Worm (Caenorhabditis elegans) whole organism, L1 larva: ENCODE measurements around the gene srlf-31.
A peak's percentile ranks its signal among the peaks of the same experiment; 100 is the strongest.

Experiments used
- C04F5.9 ChIP-seq: sonication (generic microtip); optimal IDR thresholded peaks from 2 replicates; lab custom pipeline; 2016; ENCODE audit warnings: missing genetic modification characterization, missing compliant biosample characterization
- aly-2 ChIP-seq: fragments of 150-350 bp; optimal IDR thresholded peaks from 2 replicates; lab custom pipeline; 2014; ENCODE audit warnings: missing biosample characterization, missing genetic modification characterization
- ceh-63 ChIP-seq: fragments of 200-800 bp; sonication (Bioruptor generic); optimal IDR thresholded peaks from 2 replicates; lab custom pipeline; 2018; ENCODE audit warnings: mild to moderate bottlenecking, missing genetic modification characterization, missing compliant biosample characterization
- ceh-8 ChIP-seq: fragments of 200-800 bp; sonication (Bioruptor generic); optimal IDR thresholded peaks from 2 replicates; lab custom pipeline; 2018; ENCODE audit warnings: mild to moderate bottlenecking, missing genetic modification characterization, moderate library complexity, missing compliant biosample characterization
- ceh-88 ChIP-seq: fragments of 200-800 bp; sonication (Bioruptor generic); IDR thresholded peaks from 2 replicates; pipeline ENCODE4 v1.3.6; 2022; ENCODE audit warnings: missing genetic modification characterization, missing compliant biosample characterization
- dpl-1 ChIP-seq, 3 experiments: fragments of 150-350 bp in 2 of 3; sonication (generic microtip) in 1 of 3; optimal IDR thresholded peaks; 2 replicates each; lab custom pipeline; 2014 to 2017; ENCODE audit warnings: missing biosample characterization in 3 of 3, missing genetic modification characterization in 3 of 3, missing genetic modification reagents in 3 of 3
- efl-1 ChIP-seq, 4 experiments: fragments of 150-350 bp; optimal IDR thresholded peaks in 3 of 4; peaks in 1 of 4; 1 replicate in 1 of 4; 2 replicates in 3 of 4; lab custom pipeline; 2014; ENCODE audit warnings: missing biosample characterization in 2 of 4, missing genetic modification characterization in 2 of 4, missing genetic modification reagents in 2 of 4
- egl-27 ChIP-seq, 2 experiments: fragments of 150-350 bp in 1 of 2; sonication (generic microtip); optimal IDR thresholded peaks; 3 replicates each; lab custom pipeline; 2017 to 2018; ENCODE audit warnings: missing biosample characterization in 2 of 2, missing genetic modification characterization in 2 of 2, missing genetic modification reagents in 2 of 2
- elt-2 ChIP-seq: sonication (generic microtip); optimal IDR thresholded peaks from 2 replicates; lab custom pipeline; 2016; ENCODE audit warnings: missing genetic modification characterization, mild to moderate bottlenecking, inconsistent platforms, missing compliant biosample characterization, missing genetic modification reagents
- fkh-4 ChIP-seq: sonication (generic microtip); optimal IDR thresholded peaks from 2 replicates; lab custom pipeline; 2016; ENCODE audit warnings: missing compliant biosample characterization, missing genetic modification characterization, borderline replicate concordance
- fkh-8 ChIP-seq: sonication (generic microtip); optimal IDR thresholded peaks from 2 replicates; lab custom pipeline; 2016; ENCODE audit warnings: mild to moderate bottlenecking, missing genetic modification characterization, missing compliant biosample characterization
- fos-1 ChIP-seq: fragments of 150-350 bp; optimal IDR thresholded peaks from 2 replicates; lab custom pipeline; 2014; ENCODE audit warnings: missing biosample characterization, missing genetic modification characterization
- grh-1 ChIP-seq: fragments of 200-800 bp; sonication (Bioruptor generic); IDR thresholded peaks from 2 replicates; pipeline ENCODE4 v1.3.6; 2022; ENCODE audit warnings: missing genetic modification reagents, missing genetic modification characterization, missing compliant biosample characterization
- hlh-17 ChIP-seq: fragments of 200-800 bp; sonication (Bioruptor generic); optimal IDR thresholded peaks from 2 replicates; lab custom pipeline; 2018; ENCODE audit warnings: missing genetic modification characterization, mild to moderate bottlenecking, missing compliant biosample characterization, moderate library complexity, borderline replicate concordance
- hlh-4 ChIP-seq: sonication (generic microtip); optimal IDR thresholded peaks from 2 replicates; lab custom pipeline; 2016; ENCODE audit warnings: mild to moderate bottlenecking, missing genetic modification characterization, missing compliant biosample characterization
- hpl-2 ChIP-seq: fragments of 150-350 bp; optimal IDR thresholded peaks from 2 replicates; lab custom pipeline; 2014; ENCODE audit warnings: missing biosample characterization, missing genetic modification reagents, missing genetic modification characterization
- isw-1 ChIP-seq: fragments of 200-800 bp; sonication (Bioruptor generic); IDR thresholded peaks from 2 replicates; pipeline ENCODE4 v1.3.6; 2022; ENCODE audit warnings: missing genetic modification characterization, missing compliant biosample characterization
- jun-1 ChIP-seq: fragments of 150-350 bp; optimal IDR thresholded peaks from 2 replicates; lab custom pipeline; 2014; ENCODE audit warnings: missing biosample characterization, missing genetic modification reagents, missing genetic modification characterization
- lin-13 ChIP-seq: fragments of 150-350 bp; optimal IDR thresholded peaks from 2 replicates; lab custom pipeline; 2014; ENCODE audit warnings: missing biosample characterization, missing genetic modification reagents, missing genetic modification characterization
- lin-39 ChIP-seq: fragments of 150-350 bp; optimal IDR thresholded peaks from 2 replicates; lab custom pipeline; 2014; ENCODE audit warnings: missing biosample characterization, missing genetic modification reagents, missing genetic modification characterization
- lir-3 ChIP-seq: sonication (generic microtip); optimal IDR thresholded peaks from 2 replicates; lab custom pipeline; 2016; ENCODE audit warnings: mild to moderate bottlenecking, missing genetic modification characterization, moderate library complexity, missing compliant biosample characterization; ENCODE audit not compliant: poor library complexity
- lsy-2 ChIP-seq, 2 experiments: fragments of 150-350 bp; optimal IDR thresholded peaks; 2 replicates each; lab custom pipeline; 2014; ENCODE audit warnings: missing biosample characterization in 2 of 2, missing genetic modification characterization in 2 of 2
- mdl-1 ChIP-seq, 2 experiments: fragments of 150-350 bp; optimal IDR thresholded peaks; 2 replicates each; lab custom pipeline; 2014 to 2017; ENCODE audit warnings: missing biosample characterization in 2 of 2, missing genetic modification characterization in 2 of 2, inconsistent platforms in 1 of 2
- mep-1 ChIP-seq: fragments of 150-350 bp; optimal IDR thresholded peaks from 2 replicates; lab custom pipeline; 2014; ENCODE audit warnings: missing biosample characterization, missing genetic modification characterization
- nhr-11 ChIP-seq: fragments of 150-350 bp; optimal IDR thresholded peaks from 2 replicates; lab custom pipeline; 2014; ENCODE audit warnings: missing biosample characterization, missing genetic modification characterization
- nhr-47 ChIP-seq: sonication (generic microtip); optimal IDR thresholded peaks from 2 replicates; lab custom pipeline; 2016; ENCODE audit warnings: mild to moderate bottlenecking, missing genetic modification characterization, moderate library complexity, missing compliant biosample characterization
- nhr-71 ChIP-seq: sonication (generic microtip); optimal IDR thresholded peaks from 2 replicates; lab custom pipeline; 2016; ENCODE audit warnings: mild to moderate bottlenecking, missing genetic modification characterization, moderate library complexity, missing compliant biosample characterization
- nhr-77 ChIP-seq: fragments of 150-350 bp; optimal IDR thresholded peaks from 2 replicates; lab custom pipeline; 2014; ENCODE audit warnings: missing biosample characterization, missing genetic modification characterization
- nhr-90 ChIP-seq: sonication (generic microtip); optimal IDR thresholded peaks from 2 replicates; lab custom pipeline; 2016; ENCODE audit warnings: mild to moderate bottlenecking, missing genetic modification characterization, missing compliant biosample characterization; ENCODE audit not compliant: poor library complexity
- pag-3 ChIP-seq: sonication (generic microtip); optimal IDR thresholded peaks from 2 replicates; lab custom pipeline; 2017; ENCODE audit warnings: missing genetic modification characterization, mild to moderate bottlenecking, missing compliant biosample characterization, antibody characterized with exemption, borderline replicate concordance; ENCODE audit not compliant: insufficient read depth
- pax-3 ChIP-seq: fragments of 200-800 bp; sonication (Bioruptor generic); optimal IDR thresholded peaks from 2 replicates; lab custom pipeline; 2018; ENCODE audit warnings: mild to moderate bottlenecking, missing genetic modification characterization, moderate library complexity, missing compliant biosample characterization
- pqm-1 ChIP-seq: sonication (generic microtip); optimal IDR thresholded peaks from 3 replicates; lab custom pipeline; 2017; ENCODE audit warnings: missing biosample characterization, missing genetic modification characterization
- rnt-1 ChIP-seq: sonication (generic microtip); optimal IDR thresholded peaks from 2 replicates; lab custom pipeline; 2016; ENCODE audit warnings: mild to moderate bottlenecking, missing genetic modification characterization, moderate library complexity, missing compliant biosample characterization
- skn-1 ChIP-seq: fragments of 150-350 bp; optimal IDR thresholded peaks from 2 replicates; lab custom pipeline; 2014; ENCODE audit warnings: missing biosample characterization, missing genetic modification characterization
- sptf-1 ChIP-seq: fragments of 150-350 bp; optimal IDR thresholded peaks from 2 replicates; lab custom pipeline; 2014; ENCODE audit warnings: missing biosample characterization, missing genetic modification characterization
- tlp-1 ChIP-seq: fragments of 150-350 bp; optimal IDR thresholded peaks from 2 replicates; lab custom pipeline; 2014; ENCODE audit warnings: missing biosample characterization, missing genetic modification characterization
- unc-130 ChIP-seq: fragments of 150-350 bp; optimal IDR thresholded peaks from 2 replicates; lab custom pipeline; 2017; ENCODE audit warnings: missing biosample characterization, missing genetic modification characterization, inconsistent platforms
- vab-15 ChIP-seq: sonication (generic microtip); optimal IDR thresholded peaks from 2 replicates; lab custom pipeline; 2017; ENCODE audit warnings: missing genotype, mild to moderate bottlenecking, missing genetic modification characterization, missing compliant biosample characterization
- ztf-4 ChIP-seq: fragments of 150-350 bp; optimal IDR thresholded peaks from 2 replicates; lab custom pipeline; 2014; ENCODE audit warnings: missing biosample characterization, missing genetic modification characterization

srlf-31 gene

DNA sequence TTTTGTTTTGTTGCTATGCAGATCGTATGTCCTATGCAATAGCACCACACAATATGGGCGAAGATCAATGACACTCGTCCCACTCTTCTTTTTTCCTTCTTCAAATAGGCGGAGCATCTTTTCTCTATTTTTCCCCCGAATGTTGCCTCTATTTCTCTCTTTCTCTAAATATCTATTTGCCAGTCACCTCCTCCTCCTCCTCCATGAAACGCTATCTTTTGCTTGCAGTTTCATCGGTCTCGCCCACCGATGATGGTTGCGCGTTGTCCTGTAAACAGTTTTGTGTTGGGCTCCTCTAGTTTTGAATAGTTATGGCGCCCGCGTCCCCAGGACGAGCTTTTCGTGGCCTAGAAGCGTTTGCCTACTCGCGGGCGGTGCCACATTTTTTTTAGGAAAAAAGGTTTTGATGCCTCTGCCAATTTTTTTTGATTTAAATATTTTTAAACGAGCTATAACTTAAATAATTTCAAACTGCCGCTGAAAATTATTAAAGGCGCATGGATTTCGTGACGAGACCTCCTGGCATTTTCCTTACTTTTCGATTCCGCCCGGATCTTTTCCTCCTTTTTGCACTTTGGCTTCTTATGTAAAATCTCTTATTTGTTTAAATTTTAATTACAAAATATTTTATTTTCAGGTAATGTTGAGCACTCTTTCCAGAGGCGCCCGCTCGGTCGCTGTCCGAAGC lies 29.8 kb upstream of the srlf-31 start, which contains the start of gene gdh-1 (continued):
- TF ChIP-seq nhr-71 (tag; lab: Kevin White, UChicago), result peak; percentile 74
- peak; percentile 60 for TF ChIP-seq skn-1 (tag; lab: Kevin White, UChicago)
- TF ChIP-seq vab-15 (tag; lab: Kevin White, UChicago), result no peak
- TF ChIP-seq unc-130 (tag; lab: Kevin White, UChicago), result no peak
- no peak for TF ChIP-seq ceh-8 (GFP tag; lab: Kevin White, UChicago)
- no peak for TF ChIP-seq aly-2 (tag; lab: Kevin White, UChicago)
- no peak for TF ChIP-seq lin-13 (GFP tag; lab: Kevin White, UChicago)
- TF ChIP-seq pax-3 (tag; lab: Kevin White, UChicago), result no peak
- no peak for TF ChIP-seq grh-1 (GFP tag; lab: Robert Waterston, UW)
- peak; percentile 62 for TF ChIP-seq mep-1 (tag; lab: Kevin White, UChicago)
- TF ChIP-seq sptf-1 (tag; lab: Kevin White, UChicago), result no peak
- TF ChIP-seq nhr-90 (tag; lab: Kevin White, UChicago), result no peak
- no peak for TF ChIP-seq ceh-88 (GFP tag; lab: Robert Waterston, UW)
- TF ChIP-seq lir-3 (tag; lab: Kevin White, UChicago), result no peak
- peak; percentile 3 for TF ChIP-seq jun-1 (tag; lab: Kevin White, UChicago)
- no peak for TF ChIP-seq pag-3 (tag; lab: Kevin White, UChicago)
- TF ChIP-seq nhr-77 (tag; lab: Kevin White, UChicago), result peak; percentile 62
- no peak for TF ChIP-seq ceh-63
- TF ChIP-seq rnt-1 (tag; lab: Kevin White, UChicago), result peak; percentile 71
- TF ChIP-seq dpl-1 (GFP tag; optimal IDR thresholded peaks at IDR 0.05; lab: Kevin White, UChicago), result peak in 2 of 3 experiments; percentile 21 to 44
- no peak for TF ChIP-seq hlh-17 (GFP tag; lab: Kevin White, UChicago)
- no peak for TF ChIP-seq nhr-11 (tag; lab: Kevin White, UChicago)
- no peak for TF ChIP-seq hpl-2 (GFP tag; lab: Kevin White, UChicago)
- peak; percentile 21 to 46 for TF ChIP-seq efl-1 (optimal IDR thresholded peaks at IDR 0.05; lab: Kevin White, UChicago)
- TF ChIP-seq efl-1 (GFP tag; optimal IDR thresholded peaks at IDR 0.05 in 1 of 2; lab: Kevin White, UChicago), result peak in 1 of 2 experiments; percentile 86
- no peak for TF ChIP-seq pqm-1 (tag; lab: Kevin White, UChicago)
- TF ChIP-seq isw-1, result no peak
- TF ChIP-seq nhr-47 (tag; lab: Kevin White, UChicago), result no peak
- peak in 1 of 2 experiments; percentile 56 for TF ChIP-seq mdl-1 (tag; optimal IDR thresholded peaks at IDR 0.05; lab: Kevin White, UChicago)
- TF ChIP-seq ztf-4 (tag; lab: Kevin White, UChicago), result no peak
- TF ChIP-seq elt-2 (tag; lab: Kevin White, UChicago), result peak; percentile 7

DNA sequence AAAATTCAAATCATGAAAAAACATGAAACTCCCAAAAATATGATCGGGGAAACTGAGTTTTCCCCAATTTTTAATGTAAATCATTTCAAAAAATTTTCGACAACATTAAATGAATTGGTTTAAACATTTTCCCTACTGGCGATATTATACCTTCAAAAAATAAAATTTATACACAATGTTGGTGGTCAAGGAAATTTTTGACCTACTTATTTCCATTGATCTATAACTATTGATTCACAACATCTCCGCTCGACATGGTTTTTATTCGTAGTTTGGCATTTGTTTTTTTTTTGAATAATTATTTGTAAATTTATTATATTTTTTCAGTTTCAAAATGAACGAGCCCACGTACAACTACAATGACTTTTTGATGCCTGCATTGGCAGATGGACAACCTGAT lies 27.3 kb upstream of the srlf-31 start, which contains the start of gene tbx-36:
Gene tbx-36, plus strand, starts transcription at position 301 of the 400 bp plus-strand sequence.
- TF ChIP-seq mdl-1 (tag; optimal IDR thresholded peaks at IDR 0.05; lab: Kevin White, UChicago) (no peak), efl-1 (optimal IDR thresholded peaks at IDR 0.05; lab: Kevin White, UChicago) (no peak), efl-1 (GFP tag; optimal IDR thresholded peaks at IDR 0.05 in 1 of 2; lab: Kevin White, UChicago) (peak in 1 of 2 experiments; percentile 24)

DNA sequence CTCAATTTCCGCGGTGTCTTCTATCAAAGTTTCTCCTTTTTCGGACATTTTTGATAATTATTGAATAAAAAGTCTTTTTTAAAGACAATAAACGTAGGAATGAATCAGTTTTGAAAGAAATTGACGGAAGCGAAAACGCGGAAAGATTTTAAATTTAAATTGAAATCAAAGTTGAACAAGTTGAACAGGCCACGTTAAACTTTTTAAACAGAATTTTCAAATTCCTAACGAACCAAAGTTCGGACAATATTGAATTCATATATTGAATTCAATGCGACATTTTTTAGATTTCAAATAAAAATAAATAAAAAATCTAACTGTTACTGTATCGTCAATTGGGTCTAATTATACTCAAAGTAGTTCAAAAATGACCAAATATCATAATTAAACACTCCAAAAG lies 26.7 kb upstream of the srlf-31 start, which contains the start of gene hdl-1:
Gene hdl-1, minus strand, starts transcription at position 101 of the 400 bp plus-strand sequence.
- TF ChIP-seq fkh-8 (tag; lab: Kevin White, UChicago) (no peak), lsy-2 (tag; optimal IDR thresholded peaks at IDR 0.05; lab: Kevin White, UChicago) (no peak), fkh-4 (tag; lab: Kevin White, UChicago) (no peak), C04F5.9 (tag; lab: Kevin White, UChicago) (no peak), lin-39 (tag; lab: Kevin White, UChicago) (no peak), tlp-1 (tag; lab: Kevin White, UChicago) (no peak), hlh-4 (no peak), fos-1 (tag; lab: Kevin White, UChicago) (no peak), egl-27 (tag; optimal IDR thresholded peaks at IDR 0.05; lab: Kevin White, UChicago) (no peak)
